Fruit fly (Drosophila melanogaster): ENCODE data around the gene CG43248.
A peak's percentile ranks its signal among the peaks of the same experiment; 100 is the strongest.

Gene CG43248

dm6 chr3L:15563851-15564106, 32.5 kb upstream of the CG43248 start:
- TF ChIP-seq rgr (GFP tag; optimal IDR thresholded peaks at IDR 0.05) (no peak), woc (GFP tag; optimal IDR thresholded peaks at IDR 0.05) (no peak), Dfd (GFP tag; optimal IDR thresholded peaks at IDR 0.05) (no peak), Sp1 (GFP tag; optimal IDR thresholded peaks at IDR 0.05) (no peak), dmrt93B (GFP tag; optimal IDR thresholded peaks at IDR 0.05) (no peak), CG9705 (GFP tag; optimal IDR thresholded peaks at IDR 0.05) (no peak), Rel (GFP tag; optimal IDR thresholded peaks at IDR 0.05) (no peak), Rel (tag; optimal IDR thresholded peaks at IDR 0.05) (no peak), Mio (GFP tag; optimal IDR thresholded peaks at IDR 0.05) (no peak), lola (GFP tag; optimal IDR thresholded peaks at IDR 0.05) (no peak), Jra (GFP tag; optimal IDR thresholded peaks at IDR 0.05) (no peak), foxo (GFP tag; optimal IDR thresholded peaks at IDR 0.05) (no peak), pan (optimal IDR thresholded peaks at IDR 0.05) (no peak), Myc (optimal IDR thresholded peaks at IDR 0.05) (no peak), CG32264 (GFP tag; optimal IDR thresholded peaks at IDR 0.05) (no peak), h (GFP tag; optimal IDR thresholded peaks at IDR 0.05) (no peak)

DNA sequence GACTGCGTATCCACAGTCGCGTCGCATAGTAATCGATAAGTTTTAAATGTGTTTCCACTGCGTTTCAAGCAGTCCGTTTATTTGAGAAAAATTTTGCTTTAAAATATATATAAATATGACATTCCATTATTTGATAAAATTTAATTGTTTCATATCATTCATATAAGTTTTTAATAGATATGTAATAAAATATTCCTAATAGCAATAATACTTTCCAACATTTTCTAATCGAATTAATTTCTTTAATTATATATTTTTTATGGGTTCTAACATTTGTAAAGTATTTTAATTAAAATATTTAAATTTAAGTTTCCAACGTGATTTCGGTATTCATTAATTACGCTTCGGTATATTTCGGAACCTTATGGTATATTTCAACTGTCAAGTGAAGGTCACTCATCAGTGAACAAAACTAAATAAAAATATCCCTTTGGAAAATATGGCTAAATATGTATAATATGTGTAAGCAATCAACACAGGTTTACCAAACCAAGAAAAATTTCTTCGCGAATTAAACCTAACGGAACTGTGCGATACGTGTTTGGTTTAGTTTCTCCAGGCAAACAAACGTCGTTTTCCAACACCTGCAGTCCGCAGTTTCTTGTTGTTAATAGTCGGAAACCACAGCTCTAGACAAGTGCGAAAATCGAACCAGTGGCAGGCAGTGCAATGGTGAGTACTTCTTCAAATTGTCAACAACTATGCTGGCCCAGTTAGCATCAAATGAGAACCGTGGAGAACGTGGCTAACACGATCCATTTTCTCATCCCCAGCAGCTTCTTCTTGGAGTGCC, 32.0 kb upstream of the CG43248 start, which contains the start of the genes CG7739 and SCCRO:
TSS of gene CG7739 (minus strand) at position 8 of the 793 bp plus-strand sequence.
TSS of gene SCCRO (plus strand) at position 370 of the 793 bp plus-strand sequence.
- no peak for TF ChIP-seq brk (GFP tag; optimal IDR thresholded peaks at IDR 0.05)
- TF ChIP-seq jim (GFP tag; optimal IDR thresholded peaks at IDR 0.05), result peak; percentile 45
- peak; percentile 65 for TF ChIP-seq rgr (GFP tag; optimal IDR thresholded peaks at IDR 0.05)
- peak; percentile 90 for TF ChIP-seq Hr83 (GFP tag; optimal IDR thresholded peaks at IDR 0.05; ENCODE audit: poor library complexity, severe bottlenecking)
- peak; percentile 11 for TF ChIP-seq CG9705 (GFP tag; optimal IDR thresholded peaks at IDR 0.05)
- no peak for TF ChIP-seq Rel (GFP tag; optimal IDR thresholded peaks at IDR 0.05)
- peak; percentile 22 for TF ChIP-seq Rel (tag; optimal IDR thresholded peaks at IDR 0.05)
- TF ChIP-seq Sp1 (GFP tag; optimal IDR thresholded peaks at IDR 0.05), result peak; percentile 41
- TF ChIP-seq OdsH (GFP tag; optimal IDR thresholded peaks at IDR 0.05), result peak; percentile 22
- peak in 1 of 2 experiments; percentile 62 for TF ChIP-seq foxo (GFP tag; optimal IDR thresholded peaks at IDR 0.05)
- TF ChIP-seq Hnf4 (GFP tag; optimal IDR thresholded peaks at IDR 0.05), result peak; percentile 69
- TF ChIP-seq br (GFP tag; optimal IDR thresholded peaks at IDR 0.05), result peak; percentile 30
- peak; percentile 26 for TF ChIP-seq h (GFP tag; optimal IDR thresholded peaks at IDR 0.05)
- no peak for TF ChIP-seq Vsx2 (GFP tag; optimal IDR thresholded peaks at IDR 0.05; ENCODE audit: partially characterized antibody)
- TF ChIP-seq HLH106 (tag; optimal IDR thresholded peaks at IDR 0.05), result peak; percentile 70
- TF ChIP-seq Dfd (GFP tag; optimal IDR thresholded peaks at IDR 0.05), result no peak
- TF ChIP-seq Dif (GFP tag; optimal IDR thresholded peaks at IDR 0.05; ENCODE audit: partially characterized antibody), result no peak
- peak; percentile 3 for TF ChIP-seq fru (GFP tag; optimal IDR thresholded peaks at IDR 0.05)
- no peak for TF ChIP-seq woc (GFP tag; optimal IDR thresholded peaks at IDR 0.05)
- peak; percentile 11 for TF ChIP-seq dsf (GFP tag; optimal IDR thresholded peaks at IDR 0.05; ENCODE audit: borderline replicate concordance)
- peak; percentile 38 for TF ChIP-seq psq (GFP tag; optimal IDR thresholded peaks at IDR 0.05)

dm6 chr3L:15562727-15563057, 31.4 kb upstream of the CG43248 start:
- TF ChIP-seq Rel (GFP tag; optimal IDR thresholded peaks at IDR 0.05) (no peak), Rel (tag; optimal IDR thresholded peaks at IDR 0.05) (peak; percentile 45), N (GFP tag; optimal IDR thresholded peaks at IDR 0.05) (no peak)

dm6 chr3L:15553993-15554644, 22.8 kb upstream of the CG43248 start, which contains the start of gene AGO2:
AGO2 (plus strand) TSS chr3L:15554113.
- TF ChIP-seq sage (GFP tag; optimal IDR thresholded peaks at IDR 0.05) (peak; percentile 35), jim (GFP tag; optimal IDR thresholded peaks at IDR 0.05) (no peak), fru (GFP tag; optimal IDR thresholded peaks at IDR 0.05) (peak; percentile 27), Hr78 (GFP tag; optimal IDR thresholded peaks at IDR 0.05) (no peak), h (GFP tag; optimal IDR thresholded peaks at IDR 0.05) (peak; percentile 24), foxo (GFP tag; optimal IDR thresholded peaks at IDR 0.05) (no peak), CG32264 (GFP tag; optimal IDR thresholded peaks at IDR 0.05) (no peak), br (GFP tag; optimal IDR thresholded peaks at IDR 0.05) (peak; percentile 45), Rel (GFP tag; optimal IDR thresholded peaks at IDR 0.05) (no peak), Rel (tag; optimal IDR thresholded peaks at IDR 0.05) (peak; percentile 100), HLH106 (tag; optimal IDR thresholded peaks at IDR 0.05) (peak; percentile 13), Dfd (GFP tag; optimal IDR thresholded peaks at IDR 0.05) (peak; percentile 79), Jra (GFP tag; optimal IDR thresholded peaks at IDR 0.05) (peak; percentile 76), Sp1 (GFP tag; optimal IDR thresholded peaks at IDR 0.05) (peak; percentile 56), Myc (optimal IDR thresholded peaks at IDR 0.05) (peak; percentile 36), rgr (GFP tag; optimal IDR thresholded peaks at IDR 0.05) (no peak), Hr83 (GFP tag; optimal IDR thresholded peaks at IDR 0.05; ENCODE audit: poor library complexity, severe bottlenecking) (peak; percentile 54), sv (GFP tag; optimal IDR thresholded peaks at IDR 0.05) (no peak), pan (optimal IDR thresholded peaks at IDR 0.05) (no peak), lola (GFP tag; optimal IDR thresholded peaks at IDR 0.05) (no peak), dl (GFP tag; optimal IDR thresholded peaks at IDR 0.05; ENCODE audit: insufficient read depth in 1 of 2, partially characterized antibody in 2 of 2) (peak in 1 of 2 experiments; percentile 7), woc (GFP tag; optimal IDR thresholded peaks at IDR 0.05) (no peak), OdsH (GFP tag; optimal IDR thresholded peaks at IDR 0.05) (no peak), Hnf4 (GFP tag; optimal IDR thresholded peaks at IDR 0.05) (peak; percentile 65)

Data from whole organism, wandering third instar larva.